Fruit fly (Drosophila melanogaster) whole organism, pupa: ENCODE data around the gene Pka-C3.

Experiments
- CG10348 ChIP-seq: fragments of 200-800 bp; sonication (Bioruptor generic); IDR thresholded peaks from 2 replicates; pipeline ENCODE4 v1.3.6; 2022; ENCODE audit warnings: missing biosample characterization, missing genetic modification characterization
- CG14655 ChIP-seq: fragments of 200-800 bp; sonication (Bioruptor generic); optimal IDR thresholded peaks from 3 replicates; lab custom pipeline; 2017; ENCODE audit warnings: mild to moderate bottlenecking, missing biosample characterization, missing genetic modification reagents, missing genetic modification characterization
- CG17806 ChIP-seq: fragments of 200-800 bp; sonication (Bioruptor generic); optimal IDR thresholded peaks from 2 replicates; lab custom pipeline; 2018; ENCODE audit warnings: missing biosample characterization, mild to moderate bottlenecking, missing genetic modification characterization, moderate library complexity
- CG34367 ChIP-seq: fragments of 200-800 bp; sonication (Bioruptor generic); optimal IDR thresholded peaks from 2 replicates; lab custom pipeline; 2018; ENCODE audit warnings: missing biosample characterization, mild to moderate bottlenecking, missing genetic modification characterization
- CG4496 ChIP-seq: fragments of 200-800 bp; sonication (Bioruptor generic); IDR thresholded peaks from 3 replicates; pipeline ENCODE4 v1.3.6; 2022; ENCODE audit warnings: missing biosample characterization, missing genetic modification characterization
- D1 ChIP-seq: fragments of 200-800 bp; sonication (Bioruptor generic); optimal IDR thresholded peaks from 2 replicates; lab custom pipeline; 2018; ENCODE audit warnings: missing biosample characterization, mild to moderate bottlenecking, missing genetic modification characterization, moderate library complexity
- EcR ChIP-seq: fragments of 200-800 bp; sonication (Bioruptor generic); optimal IDR thresholded peaks from 3 replicates; lab custom pipeline; 2019; ENCODE audit warnings: missing biosample characterization, missing genetic modification characterization, mild to moderate bottlenecking, moderate library complexity, missing genetic modification reagents
- Ets98B ChIP-seq: fragments of 200-800 bp; sonication (Bioruptor generic); IDR thresholded peaks from 2 replicates; pipeline ENCODE4 v1.3.6; 2022; ENCODE audit warnings: missing biosample characterization, missing genetic modification characterization
- Pif1A ChIP-seq: fragments of 200-800 bp; sonication (Bioruptor generic); optimal IDR thresholded peaks from 3 replicates; lab custom pipeline; 2016; ENCODE audit warnings: missing biosample characterization, missing genetic modification characterization
- fd96Ca ChIP-seq: fragments of 200-800 bp; sonication (Bioruptor generic); IDR thresholded peaks from 3 replicates; pipeline ENCODE4 v1.3.6; 2022; ENCODE audit warnings: missing biosample characterization, missing genetic modification characterization
- gl ChIP-seq: fragments of 200-800 bp; sonication (Bioruptor generic); optimal IDR thresholded peaks from 2 replicates; lab custom pipeline; 2018; ENCODE audit warnings: missing biosample characterization, mild to moderate bottlenecking, missing genetic modification characterization

DNA sequence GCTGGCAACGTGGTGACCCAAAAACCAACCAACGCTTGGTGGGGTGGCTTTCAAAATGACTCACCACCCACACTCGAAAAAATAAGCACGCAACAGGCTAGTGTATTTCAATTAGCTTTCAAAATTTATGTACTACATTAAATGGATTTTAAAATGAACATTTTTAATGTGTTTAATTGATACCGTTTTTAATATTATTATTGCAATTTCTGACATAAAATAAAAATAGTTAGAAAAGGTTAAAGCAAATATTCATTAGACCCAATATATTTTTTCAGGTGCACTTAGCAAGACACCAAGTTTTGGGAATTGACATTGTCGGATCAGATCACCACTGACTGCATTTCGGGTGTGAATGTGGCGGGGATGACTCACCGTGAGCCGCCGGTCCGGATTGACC lies 48.3 kb downstream of the Pka-C3 start:
- TF ChIP-seq CG34367 (tag; lab: Kevin White, UChicago) (no peak), fd96Ca (GFP tag; lab: Robert Waterston, UW) (no peak), Pif1A (GFP tag; lab: Kevin White, UChicago) (no peak), CG10348 (GFP tag; lab: Robert Waterston, UW) (no peak), Ets98B (GFP tag; lab: Robert Waterston, UW) (no peak), EcR (GFP tag; lab: Kevin White, UChicago) (no peak), gl (tag; lab: Kevin White, UChicago) (no peak), CG4496 (GFP tag; lab: Robert Waterston, UW) (no peak), D1 (tag; lab: Kevin White, UChicago) (no peak), CG17806 (no peak), CG14655 (GFP tag; lab: Kevin White, UChicago) (no peak)
